Worm (Caenorhabditis elegans) whole organism, L4 larva: ENCODE measurements around the gene F15A4.5.

Experiments
- F10B5.3 ChIP-seq: sonication (generic microtip); optimal IDR thresholded peaks from 2 replicates; lab custom pipeline; 2016; ENCODE audit warnings: mild to moderate bottlenecking, missing genetic modification characterization, missing compliant biosample characterization
- F26F4.8 ChIP-seq: fragments of 200-800 bp; sonication (Bioruptor generic); conservative IDR thresholded peaks from 2 replicates; pipeline ENCODE4 v1.3.6; 2022; ENCODE audit warnings: missing genetic modification characterization, missing compliant biosample characterization
- F37D6.2 ChIP-seq: sonication (generic microtip); optimal IDR thresholded peaks from 2 replicates; lab custom pipeline; 2016; ENCODE audit warnings: mild to moderate bottlenecking, missing genetic modification characterization, missing compliant biosample characterization
- F44E2.7 ChIP-seq: fragments of 200-800 bp; sonication (Bioruptor generic); IDR thresholded peaks from 2 replicates; pipeline ENCODE4 v2.1.2; 2022; ENCODE audit warnings: missing genetic modification characterization, missing compliant biosample characterization
- R02D3.7 ChIP-seq: fragments of 150-350 bp; sonication (generic microtip); optimal IDR thresholded peaks from 3 replicates; lab custom pipeline; 2014; ENCODE audit warnings: missing biosample characterization, missing genetic modification characterization
- T26A8.4 ChIP-seq: fragments of 200-800 bp; sonication (Bioruptor generic); IDR thresholded peaks from 2 replicates; pipeline ENCODE4 v1.3.6; 2022; ENCODE audit warnings: missing genetic modification characterization, missing compliant biosample characterization
- Y105C5A.15 ChIP-seq: fragments of 200-800 bp; sonication (Bioruptor generic); IDR thresholded peaks from 2 replicates; pipeline ENCODE4 v1.3.6; 2022; ENCODE audit warnings: missing genetic modification characterization, missing compliant biosample characterization
- Y75B8A.6 ChIP-seq: fragments of 200-800 bp; sonication (Bioruptor generic); IDR thresholded peaks from 2 replicates; pipeline ENCODE4 v1.3.6; 2022; ENCODE audit warnings: missing genetic modification reagents, missing genetic modification characterization, missing compliant biosample characterization
- ZK337.2 ChIP-seq: fragments of 200-800 bp; sonication (Bioruptor generic); IDR thresholded peaks from 2 replicates; pipeline ENCODE4 v1.3.6; 2022; ENCODE audit warnings: missing genetic modification reagents, missing genetic modification characterization, missing compliant biosample characterization
- ZK546.5 ChIP-seq, 2 experiments: sonication (generic microtip); optimal IDR thresholded peaks; 2 replicates each; lab custom pipeline; 2017; ENCODE audit warnings: missing biosample characterization in 2 of 2, missing genetic modification characterization in 2 of 2
- aly-2 ChIP-seq: sonication (generic microtip); optimal IDR thresholded peaks from 2 replicates; lab custom pipeline; 2018; ENCODE audit warnings: missing biosample characterization, missing genetic modification characterization
- ama-1 ChIP-seq: fragments of 150-350 bp; optimal IDR thresholded peaks from 2 replicates; lab custom pipeline; 2014; ENCODE audit warnings: inconsistent platforms, mixed read lengths
- arid-1 ChIP-seq: fragments of 200-800 bp; sonication (Bioruptor generic); conservative IDR thresholded peaks from 2 replicates; pipeline ENCODE4 v1.3.6; 2022; ENCODE audit warnings: missing genetic modification reagents, missing genetic modification characterization, missing compliant biosample characterization
- ceh-20 ChIP-seq: fragments of 200-800 bp; sonication (Bioruptor generic); IDR thresholded peaks from 2 replicates; pipeline ENCODE4 v1.3.6; 2022; ENCODE audit warnings: missing genetic modification reagents, missing genetic modification characterization, missing compliant biosample characterization
- ceh-62 ChIP-seq: sonication (generic microtip); optimal IDR thresholded peaks from 2 replicates; lab custom pipeline; 2017; ENCODE audit warnings: missing biosample characterization, missing genetic modification characterization
- ces-1 ChIP-seq: fragments of 150-350 bp; sonication (generic microtip); optimal IDR thresholded peaks from 4 replicates; lab custom pipeline; 2014; ENCODE audit warnings: missing biosample characterization, missing genetic modification reagents, missing genetic modification characterization
- daf-19 ChIP-seq: fragments of 200-800 bp; sonication (Bioruptor generic); conservative IDR thresholded peaks from 2 replicates; pipeline ENCODE4 v1.3.6; 2022; ENCODE audit warnings: missing genetic modification characterization, missing compliant biosample characterization
- dpl-1 ChIP-seq: fragments of 150-350 bp; optimal IDR thresholded peaks from 2 replicates; lab custom pipeline; 2014; ENCODE audit warnings: missing biosample characterization, missing genetic modification reagents, missing genetic modification characterization
- fkh-10 ChIP-seq: fragments of 150-350 bp; optimal IDR thresholded peaks from 2 replicates; lab custom pipeline; 2014; ENCODE audit warnings: missing biosample characterization, missing genetic modification reagents, missing genetic modification characterization
- gei-8 ChIP-seq: fragments of 200-800 bp; sonication (Bioruptor generic); optimal IDR thresholded peaks from 2 replicates; lab custom pipeline; 2018; ENCODE audit warnings: mild to moderate bottlenecking, missing genetic modification characterization, missing compliant biosample characterization
- hmg-1.1 ChIP-seq: fragments of 200-800 bp; sonication (Bioruptor generic); IDR thresholded peaks from 2 replicates; pipeline ENCODE4 v1.3.6; 2022; ENCODE audit warnings: missing genetic modification reagents, missing genetic modification characterization, missing compliant biosample characterization
- lim-7 ChIP-seq: fragments of 200-800 bp; sonication (Bioruptor generic); IDR thresholded peaks from 2 replicates; pipeline ENCODE4 v1.3.6; 2022; ENCODE audit warnings: missing genetic modification characterization, missing compliant biosample characterization
- lin-1 ChIP-seq: fragments of 200-800 bp; sonication (Bioruptor generic); IDR thresholded peaks from 2 replicates; pipeline ENCODE4 v1.3.6; 2022; ENCODE audit warnings: missing genetic modification reagents, missing genetic modification characterization, missing compliant biosample characterization
- lin-13 ChIP-seq: fragments of 150-350 bp; optimal IDR thresholded peaks from 2 replicates; lab custom pipeline; 2014; ENCODE audit warnings: missing biosample characterization, missing genetic modification reagents, missing genetic modification characterization
- lin-29 ChIP-seq: fragments of 200-800 bp; sonication (Bioruptor generic); IDR thresholded peaks from 2 replicates; pipeline ENCODE4 v1.3.6; 2022; ENCODE audit warnings: missing genetic modification reagents, missing genetic modification characterization, missing compliant biosample characterization
- lin-38 ChIP-seq: fragments of 200-800 bp; sonication (Bioruptor generic); IDR thresholded peaks from 2 replicates; pipeline ENCODE4 v1.3.6; 2022; ENCODE audit warnings: missing genetic modification reagents, missing genetic modification characterization, missing compliant biosample characterization
- lsy-2 ChIP-seq, 2 experiments: fragments of 150-350 bp in 1 of 2; sonication (generic microtip) in 1 of 2; optimal IDR thresholded peaks; 2 replicates each; lab custom pipeline; 2014 to 2017; ENCODE audit warnings: missing biosample characterization in 2 of 2, missing genetic modification characterization in 2 of 2
- mdl-1 ChIP-seq, 2 experiments: fragments of 150-350 bp in 1 of 2; sonication (generic microtip) in 1 of 2; optimal IDR thresholded peaks; 2 replicates each; lab custom pipeline; 2014 to 2017; ENCODE audit warnings: missing biosample characterization in 2 of 2, missing genetic modification characterization in 2 of 2
- mdt-29 ChIP-seq: fragments of 200-800 bp; sonication (Bioruptor generic); IDR thresholded peaks from 2 replicates; pipeline ENCODE4 v1.3.6; 2022; ENCODE audit warnings: missing genetic modification reagents, missing genetic modification characterization, missing compliant biosample characterization
- mes-2 ChIP-seq: sonication (generic microtip); optimal IDR thresholded peaks from 2 replicates; lab custom pipeline; 2016; ENCODE audit warnings: missing genotype, mild to moderate bottlenecking, missing genetic modification characterization, missing compliant biosample characterization; ENCODE audit not compliant: poor library complexity, severe bottlenecking
- nhr-10 ChIP-seq: fragments of 150-350 bp; optimal IDR thresholded peaks from 2 replicates; lab custom pipeline; 2014; ENCODE audit warnings: missing biosample characterization, missing genetic modification characterization
- nhr-111 ChIP-seq: fragments of 200-800 bp; sonication (Bioruptor generic); optimal IDR thresholded peaks from 2 replicates; lab custom pipeline; 2018; ENCODE audit warnings: mild to moderate bottlenecking, missing genetic modification characterization, missing compliant biosample characterization
- nhr-25 ChIP-seq: sonication (generic microtip); optimal IDR thresholded peaks from 2 replicates; lab custom pipeline; 2017; ENCODE audit warnings: missing genetic modification characterization, mild to moderate bottlenecking, missing compliant biosample characterization, antibody characterized with exemption, moderate library complexity, borderline replicate concordance; ENCODE audit not compliant: insufficient read depth
- nhr-6 ChIP-seq: fragments of 150-350 bp; optimal IDR thresholded peaks from 2 replicates; lab custom pipeline; 2014; ENCODE audit warnings: missing biosample characterization, missing genetic modification characterization
- nhr-76 ChIP-seq: fragments of 150-350 bp; optimal IDR thresholded peaks from 2 replicates; lab custom pipeline; 2014; ENCODE audit warnings: missing biosample characterization, missing genetic modification characterization
- nhr-77 ChIP-seq: fragments of 150-350 bp; optimal IDR thresholded peaks from 2 replicates; lab custom pipeline; 2014; ENCODE audit warnings: missing biosample characterization, missing genetic modification characterization
- php-3 ChIP-seq: fragments of 200-800 bp; sonication (Bioruptor generic); IDR thresholded peaks from 2 replicates; pipeline ENCODE4 v1.3.6; 2022; ENCODE audit warnings: missing genetic modification reagents, missing genetic modification characterization, missing compliant biosample characterization
- saeg-2 ChIP-seq: fragments of 200-800 bp; sonication (Bioruptor generic); IDR thresholded peaks from 2 replicates; pipeline ENCODE4 v1.3.6; 2022; ENCODE audit warnings: missing genetic modification reagents, missing genetic modification characterization, missing compliant biosample characterization
- skn-1 ChIP-seq: fragments of 150-350 bp; optimal IDR thresholded peaks from 2 replicates; lab custom pipeline; 2014; ENCODE audit warnings: missing biosample characterization, missing genetic modification characterization
- snpc-4 ChIP-seq: fragments of 150-350 bp; optimal IDR thresholded peaks from 2 replicates; lab custom pipeline; 2014; ENCODE audit warnings: missing biosample characterization, missing genetic modification characterization
- tag-97 ChIP-seq: fragments of 200-800 bp; sonication (Bioruptor generic); IDR thresholded peaks from 2 replicates; pipeline ENCODE4 v1.3.6; 2022; ENCODE audit warnings: missing genetic modification characterization, missing compliant biosample characterization
- unc-130 ChIP-seq: sonication (generic microtip); optimal IDR thresholded peaks from 2 replicates; lab custom pipeline; 2016; ENCODE audit warnings: missing genetic modification reagents, missing genetic modification characterization, missing compliant biosample characterization
- unc-62 ChIP-seq, 3 experiments: fragments of 150-350 bp in 1 of 3; sonication (generic microtip); optimal IDR thresholded peaks in 2 of 3; peaks in 1 of 3; 1 replicate in 1 of 3; 2 replicates in 2 of 3; lab custom pipeline; 2014 to 2017; ENCODE audit warnings: missing biosample characterization in 3 of 3, missing genetic modification characterization in 3 of 3, missing genetic modification reagents in 3 of 3, missing genotype in 1 of 3
- zip-11 ChIP-seq: fragments of 200-800 bp; sonication (Bioruptor generic); IDR thresholded peaks from 2 replicates; pipeline ENCODE4 v1.3.6; 2022; ENCODE audit warnings: missing genetic modification characterization, missing compliant biosample characterization
- zip-2 ChIP-seq: fragments of 150-350 bp; optimal IDR thresholded peaks from 2 replicates; lab custom pipeline; 2014; ENCODE audit warnings: missing biosample characterization, missing genetic modification characterization
- ztf-11 ChIP-seq: fragments of 150-350 bp; optimal IDR thresholded peaks from 2 replicates; lab custom pipeline; 2014; ENCODE audit warnings: missing biosample characterization, missing genetic modification characterization

Gene F15A4.5

ce11 chrII:12471138-12471855, at the start of gene F15A4.5, which contains the start of gene phat-8:
Gene F15A4.5, minus strand, starts transcription at chrII:12471238.
Gene phat-8, plus strand, starts transcription at chrII:12471805.
- TF ChIP-seq unc-62 (GFP tag; optimal IDR thresholded peaks at IDR 0.05 in 1 of 2; lab: Kevin White, UChicago) (peak in 1 of 2 experiments; percentile 21), unc-62 (tag; optimal IDR thresholded peaks at IDR 0.05; lab: Kevin White, UChicago) (no peak), snpc-4 (no peak)

- TF ChIP-seq mdt-29 (GFP tag; lab: Robert Waterston, UW) (no peak), gei-8 (no peak), ceh-62 (no peak), lin-29 (GFP tag; lab: Robert Waterston, UW) (no peak), tag-97 (GFP tag; lab: Robert Waterston, UW) (no peak), ama-1 (lab: Kevin White, UChicago) (no peak), fkh-10 (GFP tag; lab: Kevin White, UChicago) (no peak)
- TF ChIP-seq, all 104 proteins: peak for 0
Measured at ce11 chrII:12519616-12520015, 48.6 kb upstream of the F15A4.5 start, which contains the start of gene ceh-99. Gene ceh-99, plus strand, starts transcription at chrII:12519981.

DNA sequence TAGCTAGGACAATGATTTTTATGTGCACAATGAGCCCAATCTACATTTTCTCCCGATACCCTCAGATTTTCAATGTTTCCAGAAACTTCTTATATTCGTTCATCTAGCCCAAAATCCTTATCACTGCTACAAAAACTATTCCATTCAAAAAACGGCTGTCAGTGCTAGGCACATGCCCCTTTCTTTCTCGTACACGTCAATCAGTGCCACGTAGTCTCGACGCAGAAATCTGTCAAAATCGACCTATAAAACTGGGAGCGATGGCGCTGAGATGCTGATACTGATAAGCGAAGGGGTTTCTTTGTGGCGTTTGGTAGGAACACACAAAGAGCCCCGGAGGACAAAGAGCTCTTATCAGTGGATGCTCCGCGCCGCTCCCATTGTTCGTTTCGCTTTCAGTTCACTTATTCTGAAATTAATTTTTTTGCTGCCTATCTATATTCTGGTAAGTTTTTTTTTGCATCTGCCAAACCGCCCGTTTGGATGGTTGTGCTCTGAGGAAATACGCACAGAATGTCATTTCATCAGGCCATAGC, 47.8 kb upstream of the F15A4.5 start, which contains the start of gene srh-70:
TSS of gene srh-70 (minus strand) at position 51 of the 536 bp plus-strand sequence.
- TF ChIP-seq nhr-111 (GFP tag; lab: Kevin White, UChicago) (no peak), lin-13 (GFP tag; lab: Kevin White, UChicago) (no peak), ces-1 (GFP tag; lab: Kevin White, UChicago) (no peak), R02D3.7 (tag; lab: Kevin White, UChicago) (no peak), ceh-20 (GFP tag; lab: Robert Waterston, UW) (no peak), zip-2 (tag; lab: Kevin White, UChicago) (no peak), zip-11 (GFP tag; lab: Robert Waterston, UW) (no peak), mes-2 (tag; lab: Kevin White, UChicago) (peak; percentile 40), ZK337.2 (GFP tag; lab: Robert Waterston, UW) (no peak), lsy-2 (tag; optimal IDR thresholded peaks at IDR 0.05; lab: Kevin White, UChicago) (no peak), mdl-1 (tag; optimal IDR thresholded peaks at IDR 0.05; lab: Kevin White, UChicago) (peak in 1 of 2 experiments; percentile 50), ZK546.5 (tag; optimal IDR thresholded peaks at IDR 0.05; lab: Kevin White, UChicago) (no peak), lin-1 (GFP tag; lab: Robert Waterston, UW) (peak; percentile 49; the same call in 1 of the 2 replicates), daf-19 (GFP tag; lab: Robert Waterston, UW) (no peak), mdt-29 (GFP tag; lab: Robert Waterston, UW) (peak; percentile 97), skn-1 (tag; lab: Kevin White, UChicago) (no peak), Y75B8A.6 (GFP tag; lab: Robert Waterston, UW) (peak; percentile 87; the same call in 1 of the 2 replicates), ztf-11 (tag; lab: Kevin White, UChicago) (no peak), T26A8.4 (GFP tag; lab: Robert Waterston, UW) (peak; percentile 64), F26F4.8 (no peak), dpl-1 (GFP tag; lab: Kevin White, UChicago) (no peak), lim-7 (GFP tag; lab: Robert Waterston, UW) (0 out of 2 replicates have a peak, but pooled peaks have one; percentile 26), aly-2 (no peak), F44E2.7 (GFP tag; lab: Robert Waterston, UW) (no peak), arid-1 (GFP tag; lab: Robert Waterston, UW) (no peak), nhr-76 (tag; lab: Kevin White, UChicago) (no peak), saeg-2 (peak; percentile 82; the same call in 1 of the 2 replicates), F10B5.3 (tag; lab: Kevin White, UChicago) (no peak), lin-38 (GFP tag; lab: Robert Waterston, UW) (0 out of 2 replicates have a peak, but pooled peaks have one; percentile 50), nhr-25 (tag; lab: Kevin White, UChicago) (no peak), nhr-77 (peak; percentile 86), F37D6.2 (tag; lab: Kevin White, UChicago) (no peak), nhr-6 (tag; lab: Kevin White, UChicago) (no peak), php-3 (GFP tag; lab: Robert Waterston, UW) (peak; percentile 95), unc-130 (GFP tag; lab: Kevin White, UChicago) (no peak), nhr-10 (tag; lab: Kevin White, UChicago) (no peak), Y105C5A.15 (GFP tag; lab: Robert Waterston, UW) (no peak), hmg-1.1 (no peak)
